Worm (Caenorhabditis elegans): ENCODE results near the gene F08F8.10.
A peak's percentile ranks its signal among the peaks of the same experiment; 100 is the strongest.

Gene F08F8.10

ce11 chrIII:7375434-7375833 lies 18.2 kb upstream of the F08F8.10 start (continued):
- TF ChIP-seq lin-14 (GFP tag; optimal IDR thresholded peaks at IDR 0.05) = peak; percentile 53
- TF ChIP-seq skn-1 (tag; optimal IDR thresholded peaks at IDR 0.05) = no peak
- TF ChIP-seq vab-15 (tag; optimal IDR thresholded peaks at IDR 0.05) = peak; percentile 73
- peak; percentile 63 for TF ChIP-seq elt-2 (tag; optimal IDR thresholded peaks at IDR 0.05)
- TF ChIP-seq nhr-47 (tag; optimal IDR thresholded peaks at IDR 0.05) = no peak
- no peak for TF ChIP-seq egl-13 (tag; optimal IDR thresholded peaks at IDR 0.05)
- TF ChIP-seq pqm-1 (tag; optimal IDR thresholded peaks at IDR 0.05) = peak; percentile 60
- TF ChIP-seq ztf-4 (tag; optimal IDR thresholded peaks at IDR 0.05) = no peak
- TF ChIP-seq tbx-2 (tag; optimal IDR thresholded peaks at IDR 0.05) = peak; percentile 1

ce11 chrIII:7374681-7375271 lies 17.6 kb upstream of the F08F8.10 start, which contains the start of gene mml-1:
mml-1 (minus strand) TSS chrIII:7374731.
- TF ChIP-seq blmp-1 (tag; optimal IDR thresholded peaks at IDR 0.05) (no peak), snpc-4 (tag; optimal IDR thresholded peaks at IDR 0.05) (no peak), lin-14 (GFP tag; optimal IDR thresholded peaks at IDR 0.05) (peak; percentile 56), ceh-8 (GFP tag; optimal IDR thresholded peaks at IDR 0.05) (no peak), ceh-90 (tag; optimal IDR thresholded peaks at IDR 0.05) (no peak), unc-86 (tag; optimal IDR thresholded peaks at IDR 0.05) (no peak), dsc-1 (tag; optimal IDR thresholded peaks at IDR 0.05) (no peak), nhr-90 (tag; optimal IDR thresholded peaks at IDR 0.05; ENCODE audit: poor library complexity) (no peak), nhr-237 (tag; optimal IDR thresholded peaks at IDR 0.05) (no peak), unc-62 (GFP tag; optimal IDR thresholded peaks at IDR 0.05) (no peak), lin-15B (tag; optimal IDR thresholded peaks at IDR 0.05) (no peak), mep-1 (tag; optimal IDR thresholded peaks at IDR 0.05) (peak; percentile 23), dpl-1 (GFP tag; optimal IDR thresholded peaks at IDR 0.05) (peak in 1 of 3 experiments; percentile 3), ces-1 (GFP tag; optimal IDR thresholded peaks at IDR 0.05) (no peak), fkh-8 (tag; optimal IDR thresholded peaks at IDR 0.05) (no peak), lin-35 (GFP tag; optimal IDR thresholded peaks at IDR 0.05) (peak; percentile 8 to 42), grh-1 (GFP tag; IDR thresholded peaks at IDR 0.05) (0 out of 2 replicates have a peak, but pooled peaks have one; percentile 17), efl-3 (GFP tag; optimal IDR thresholded peaks at IDR 0.05) (no peak), lin-13 (GFP tag; optimal IDR thresholded peaks at IDR 0.05) (peak; percentile 14), ztf-4 (tag; optimal IDR thresholded peaks at IDR 0.05) (no peak), snu-23 (GFP tag; optimal IDR thresholded peaks at IDR 0.05) (peak; percentile 22), nhr-76 (tag; optimal IDR thresholded peaks at IDR 0.05) (no peak), lir-3 (tag; optimal IDR thresholded peaks at IDR 0.05; ENCODE audit: poor library complexity) (no peak), unc-130 (tag; optimal IDR thresholded peaks at IDR 0.05) (peak; percentile 18), aha-1 (tag; optimal IDR thresholded peaks at IDR 0.05) (no peak), egl-27 (tag; optimal IDR thresholded peaks at IDR 0.05) (no peak), hlh-17 (GFP tag; optimal IDR thresholded peaks at IDR 0.05; ENCODE audit: borderline replicate concordance) (no peak), irx-1 (tag; optimal IDR thresholded peaks at IDR 0.05) (no peak), ztf-11 (tag; optimal IDR thresholded peaks at IDR 0.05) (no peak), nhr-85 (tag) (no peak), F16B12.6 (tag; optimal IDR thresholded peaks at IDR 0.05) (no peak), egl-13 (tag; optimal IDR thresholded peaks at IDR 0.05) (no peak), skn-1 (tag; optimal IDR thresholded peaks at IDR 0.05) (no peak), rnt-1 (tag; optimal IDR thresholded peaks at IDR 0.05) (peak; percentile 33), sup-37 (GFP tag; optimal IDR thresholded peaks at IDR 0.05) (no peak), nhr-20 (tag; optimal IDR thresholded peaks at IDR 0.05) (peak; percentile 11), isw-1 (GFP tag; IDR thresholded peaks at IDR 0.05) (no peak), xbp-1 (tag; optimal IDR thresholded peaks at IDR 0.05) (no peak), mab-9 (GFP tag; IDR thresholded peaks at IDR 0.05) (no peak), Y116A8C.19 (tag; optimal IDR thresholded peaks at IDR 0.05; ENCODE audit: borderline replicate concordance) (no peak), alr-1 (tag; optimal IDR thresholded peaks at IDR 0.05; ENCODE audit: borderline replicate concordance) (no peak), jun-1 (tag; optimal IDR thresholded peaks at IDR 0.05) (no peak), ceh-82 (tag; optimal IDR thresholded peaks at IDR 0.05) (no peak), nhr-77 (tag; optimal IDR thresholded peaks at IDR 0.05) (no peak), C04F5.9 (tag; optimal IDR thresholded peaks at IDR 0.05) (no peak)
